Fruit fly (Drosophila melanogaster): ENCODE data around the gene CG3558.

CG3558 gene

DNA sequence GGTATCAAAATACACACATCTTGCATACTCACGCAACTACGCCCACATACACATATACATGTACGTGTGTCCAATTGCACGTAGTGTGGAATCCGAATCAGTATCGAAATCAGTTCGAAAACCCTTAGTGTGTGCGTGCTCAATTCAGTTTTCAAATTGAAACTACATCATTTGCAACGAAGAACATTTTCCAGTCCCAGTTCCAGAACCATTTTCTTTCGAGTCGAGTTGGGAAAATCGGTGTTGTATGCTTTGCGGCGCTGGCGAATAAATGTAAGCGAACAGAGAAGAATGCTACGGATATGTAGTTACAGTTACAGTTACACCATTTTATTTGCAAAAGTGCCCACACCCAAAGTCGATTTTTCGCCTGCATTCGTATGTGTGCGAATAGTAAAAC is 35.7 kb upstream of the CG3558 start (continued):
- TF ChIP-seq Dp (GFP tag; optimal IDR thresholded peaks at IDR 0.05), result no peak

DNA sequence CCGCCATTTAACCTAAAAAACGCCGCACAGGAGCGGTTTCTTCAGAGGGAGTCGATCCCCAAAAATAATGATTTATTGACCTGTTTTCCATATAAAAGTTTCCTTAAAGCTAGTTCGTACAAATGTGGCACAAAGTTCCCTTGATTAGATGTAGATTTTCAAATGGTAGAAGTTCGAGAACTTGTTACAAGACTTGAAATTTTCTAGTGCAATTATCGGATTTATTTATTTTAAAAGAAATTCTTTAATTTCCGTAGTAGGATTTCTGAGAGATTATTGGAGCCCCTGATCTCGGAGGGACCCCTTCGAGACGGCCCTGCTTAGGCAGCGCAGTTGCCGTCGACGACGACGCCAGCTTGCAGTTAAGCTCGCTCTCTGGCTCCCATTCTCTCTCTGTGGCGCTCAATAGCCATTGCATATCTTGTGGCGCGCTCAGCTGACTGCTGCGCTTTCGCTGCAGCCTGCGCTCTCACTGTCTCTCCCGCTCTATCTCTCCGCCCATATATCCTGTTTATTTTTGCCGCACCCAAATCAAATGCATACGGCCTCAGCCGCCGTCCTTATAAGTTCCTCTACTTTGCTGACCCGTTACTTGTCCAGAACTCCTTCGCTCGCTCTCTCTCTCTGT is 35.0 kb upstream of the CG3558 start:
- TF ChIP-seq Lhr (GFP tag; optimal IDR thresholded peaks at IDR 0.05), result peak; percentile 16
- TF ChIP-seq Bgb (GFP tag; IDR thresholded peaks at IDR 0.05; ENCODE audit: partially characterized antibody), result no peak
- no peak for TF ChIP-seq YL-1 (GFP tag; optimal IDR thresholded peaks at IDR 0.05)
- TF ChIP-seq CG17568 (GFP tag; optimal IDR thresholded peaks at IDR 0.05), result no peak
- no peak for TF ChIP-seq Fer2 (tag; optimal IDR thresholded peaks at IDR 0.05)
- peak; percentile 69 for TF ChIP-seq gem (tag; optimal IDR thresholded peaks at IDR 0.05)
- TF ChIP-seq en (GFP tag; optimal IDR thresholded peaks at IDR 0.05), result no peak
- no peak for TF ChIP-seq trem (tag; optimal IDR thresholded peaks at IDR 0.05)
- TF ChIP-seq CG7786 (GFP tag; optimal IDR thresholded peaks at IDR 0.05), result no peak
- no peak for TF ChIP-seq Deaf1 (tag; optimal IDR thresholded peaks at IDR 0.05)
- peak; percentile 51; the same call in 1 of the 2 replicates for TF ChIP-seq vvl (GFP tag; IDR thresholded peaks at IDR 0.05)
- TF ChIP-seq wor (GFP tag; IDR thresholded peaks at IDR 0.05), result peak; percentile 45; the same call in 1 of the 2 replicates
- TF ChIP-seq CG18619 (GFP tag; optimal IDR thresholded peaks at IDR 0.05), result no peak
- no peak for TF ChIP-seq unpg (GFP tag; optimal IDR thresholded peaks at IDR 0.05)
- no peak for TF ChIP-seq maf-S (GFP tag; optimal IDR thresholded peaks at IDR 0.05)
- no peak for TF ChIP-seq gro (GFP tag; optimal IDR thresholded peaks at IDR 0.05)
- peak; percentile 47; the same call in 1 of the 2 replicates for TF ChIP-seq peb (GFP tag; IDR thresholded peaks at IDR 0.05)
- TF ChIP-seq Ptx1 (GFP tag; IDR thresholded peaks at IDR 0.05), result peak; percentile 58
- TF ChIP-seq wek (GFP tag; optimal IDR thresholded peaks at IDR 0.05), result no peak
- no peak for TF ChIP-seq CG14014 (GFP tag; IDR thresholded peaks at IDR 0.05)
- TF ChIP-seq CG9817 (tag; optimal IDR thresholded peaks at IDR 0.05), result peak; percentile 12
- no peak for TF ChIP-seq tna (GFP tag; IDR thresholded peaks at IDR 0.05; ENCODE audit: partially characterized antibody)
- TF ChIP-seq Dbx (GFP tag; IDR thresholded peaks at IDR 0.05), result no peak
- TF ChIP-seq Xrp1 (GFP tag; IDR thresholded peaks at IDR 0.05), result peak; percentile 59; the same call in 1 of the 2 replicates
- no peak for TF ChIP-seq CG30020 (tag; optimal IDR thresholded peaks at IDR 0.05)
- TF ChIP-seq CG31441 (GFP tag; IDR thresholded peaks at IDR 0.05), result peak; percentile 71
- TF ChIP-seq HHEX (GFP tag; optimal IDR thresholded peaks at IDR 0.05), result no peak
- TF ChIP-seq CG1024 (GFP tag; IDR thresholded peaks at IDR 0.05), result no peak
- TF ChIP-seq so (GFP tag; IDR thresholded peaks at IDR 0.05), result no peak; the same call in 2 of the 3 replicates
- no peak for TF ChIP-seq CG4404 (GFP tag; IDR thresholded peaks at IDR 0.05)
- peak; percentile 79 for TF ChIP-seq CG17361 (GFP tag; IDR thresholded peaks at IDR 0.05)
- TF ChIP-seq Blimp-1 (GFP tag; optimal IDR thresholded peaks at IDR 0.05), result no peak
- no peak for TF ChIP-seq cad (GFP tag; optimal IDR thresholded peaks at IDR 0.05)
- TF ChIP-seq twi (tag; optimal IDR thresholded peaks at IDR 0.05), result no peak
- TF ChIP-seq Dek (tag; optimal IDR thresholded peaks at IDR 0.05), result no peak
- TF ChIP-seq salm (tag; optimal IDR thresholded peaks at IDR 0.05), result no peak
- TF ChIP-seq CG30403 (GFP tag; optimal IDR thresholded peaks at IDR 0.05), result peak; percentile 64
- no peak for TF ChIP-seq Ravus (GFP tag; IDR thresholded peaks at IDR 0.05)
- TF ChIP-seq CG1602 (GFP tag; optimal IDR thresholded peaks at IDR 0.05), result peak; percentile 32
- TF ChIP-seq Aef1 (GFP tag; IDR thresholded peaks at IDR 0.05), result peak; percentile 58
- no peak for TF ChIP-seq CG10462 (GFP tag; optimal IDR thresholded peaks at IDR 0.05)
- peak; percentile 86 for TF ChIP-seq nmo (GFP tag; optimal IDR thresholded peaks at IDR 0.05)
- TF ChIP-seq CG9609 (GFP tag; optimal IDR thresholded peaks at IDR 0.05), result no peak
- TF ChIP-seq Oli (tag; optimal IDR thresholded peaks at IDR 0.05), result peak; percentile 34
- TF ChIP-seq phol (tag; optimal IDR thresholded peaks at IDR 0.05), result peak; percentile 76
- TF ChIP-seq NC2β (GFP tag; optimal IDR thresholded peaks at IDR 0.05), result no peak
- no peak for TF ChIP-seq CG4328 (GFP tag; optimal IDR thresholded peaks at IDR 0.05)
- no peak for TF ChIP-seq CG9932 (GFP tag; IDR thresholded peaks at IDR 0.05)
